Fruit fly (Drosophila melanogaster) whole organism, embryonic: Measurements from ENCODE around the gene PGAP2.
A peak's percentile ranks its signal among the peaks of the same experiment; 100 is the strongest.

Experiments
- ATbp ChIP-seq: fragments of 200-800 bp; sonication (Bioruptor generic); optimal IDR thresholded peaks from 2 replicates; lab custom pipeline; 2017; ENCODE audit warnings: missing biosample characterization, mild to moderate bottlenecking, missing genetic modification characterization, missing genetic modification reagents
- Atf6 ChIP-seq: fragments of 200-800 bp; sonication (Bioruptor generic); IDR thresholded peaks from 2 replicates; pipeline ENCODE4 v1.3.6; 2022; ENCODE audit warnings: missing biosample characterization, missing genetic modification characterization
- B-H2 ChIP-seq: fragments of 200-800 bp; sonication (Bioruptor generic); optimal IDR thresholded peaks from 2 replicates; lab custom pipeline; 2018; ENCODE audit warnings: missing biosample characterization, mild to moderate bottlenecking, missing genetic modification characterization
- Bteb2 ChIP-seq: fragments of 200-800 bp; sonication (Bioruptor generic); optimal IDR thresholded peaks from 2 replicates; lab custom pipeline; 2016; ENCODE audit warnings: missing biosample characterization, missing genetic modification characterization
- CG10274 ChIP-seq: fragments of 200-800 bp; sonication (Bioruptor generic); optimal IDR thresholded peaks from 3 replicates; lab custom pipeline; 2017; ENCODE audit warnings: missing biosample characterization, mild to moderate bottlenecking, missing genetic modification characterization
- CG11247 ChIP-seq: fragments of 200-800 bp; sonication (Bioruptor generic); IDR thresholded peaks from 2 replicates; pipeline ENCODE4 v1.3.6; 2022; ENCODE audit warnings: missing biosample characterization, missing genetic modification characterization
- CG11456 ChIP-seq: fragments of 200-800 bp; sonication (Bioruptor generic); IDR thresholded peaks from 3 replicates; pipeline ENCODE4 v1.3.6; 2022; ENCODE audit warnings: missing biosample characterization, missing genetic modification characterization
- CG12236 ChIP-seq: fragments of 200-800 bp; sonication (Bioruptor generic); optimal IDR thresholded peaks from 2 replicates; lab custom pipeline; 2016; ENCODE audit warnings: missing biosample characterization, missing genetic modification characterization
- CG12299 ChIP-seq: fragments of 200-800 bp; sonication (Bioruptor generic); optimal IDR thresholded peaks from 2 replicates; lab custom pipeline; 2018; ENCODE audit warnings: missing biosample characterization, mild to moderate bottlenecking, missing genetic modification characterization
- CG13287 ChIP-seq: fragments of 200-800 bp; sonication (Bioruptor generic); IDR thresholded peaks from 2 replicates; pipeline ENCODE4 v1.3.6; 2022; ENCODE audit warnings: missing biosample characterization, missing genetic modification characterization; ENCODE audit not compliant: partially characterized antibody
- CG13296 ChIP-seq: fragments of 200-800 bp; sonication (Bioruptor generic); optimal IDR thresholded peaks from 3 replicates; lab custom pipeline; 2018; ENCODE audit warnings: missing biosample characterization, mild to moderate bottlenecking, missing genetic modification characterization
- CG15269 ChIP-seq: fragments of 200-800 bp; sonication (Bioruptor generic); optimal IDR thresholded peaks from 2 replicates; lab custom pipeline; 2018; ENCODE audit warnings: missing biosample characterization, mild to moderate bottlenecking, missing genetic modification characterization, moderate library complexity
- CG15696 ChIP-seq: fragments of 200-800 bp; sonication (Bioruptor generic); optimal IDR thresholded peaks from 2 replicates; lab custom pipeline; 2019; ENCODE audit warnings: missing biosample characterization, mild to moderate bottlenecking, missing genetic modification characterization, moderate library complexity
- CG1602 ChIP-seq: fragments of 200-800 bp; sonication (Bioruptor generic); optimal IDR thresholded peaks from 3 replicates; lab custom pipeline; 2016; ENCODE audit warnings: missing biosample characterization, missing genetic modification characterization
- CG17361 ChIP-seq: fragments of 200-800 bp; sonication (Bioruptor generic); IDR thresholded peaks from 3 replicates; pipeline ENCODE4 v1.3.6; 2022; ENCODE audit warnings: missing biosample characterization, missing genetic modification characterization
- CG17829 ChIP-seq: fragments of 200-800 bp; optimal IDR thresholded peaks from 2 replicates; lab custom pipeline; 2019; ENCODE audit warnings: missing biosample characterization, mild to moderate bottlenecking, missing genetic modification characterization, moderate library complexity
- CG33557 ChIP-seq: fragments of 200-800 bp; sonication (Bioruptor generic); optimal IDR thresholded peaks from 2 replicates; lab custom pipeline; 2019; ENCODE audit warnings: missing biosample characterization, mild to moderate bottlenecking, missing genetic modification characterization, moderate library complexity
- CG6689 ChIP-seq: fragments of 200-800 bp; sonication (Bioruptor generic); IDR thresholded peaks from 2 replicates; pipeline ENCODE4 v1.3.6; 2022; ENCODE audit warnings: missing biosample characterization, missing genetic modification characterization
- CG6791 ChIP-seq: fragments of 200-800 bp; sonication (Bioruptor generic); IDR thresholded peaks from 3 replicates; pipeline ENCODE4 v1.3.6; 2022; ENCODE audit warnings: missing biosample characterization, missing genetic modification characterization; ENCODE audit not compliant: partially characterized antibody
- CG7839 ChIP-seq: fragments of 200-800 bp; sonication (Bioruptor generic); optimal IDR thresholded peaks from 3 replicates; lab custom pipeline; 2018; ENCODE audit warnings: missing biosample characterization, mild to moderate bottlenecking, missing genetic modification characterization, moderate library complexity
- CHES-1-like ChIP-seq: fragments of 200-800 bp; sonication (Bioruptor generic); optimal IDR thresholded peaks from 2 replicates; lab custom pipeline; 2016; ENCODE audit warnings: missing biosample characterization, missing genetic modification characterization
- Camta ChIP-seq: fragments of 200-800 bp; sonication (Bioruptor generic); optimal IDR thresholded peaks from 2 replicates; lab custom pipeline; 2016; ENCODE audit warnings: missing biosample characterization, missing genetic modification characterization
- Dad ChIP-seq: fragments of 200-800 bp; sonication (Bioruptor generic); optimal IDR thresholded peaks from 3 replicates; lab custom pipeline; 2016; ENCODE audit warnings: missing biosample characterization, missing genetic modification characterization
- E2f1 ChIP-seq: fragments of 200-800 bp; sonication (Bioruptor generic); IDR thresholded peaks from 2 replicates; pipeline ENCODE4 v1.3.6; 2022; ENCODE audit warnings: missing biosample characterization, missing genetic modification characterization
- E2f2 ChIP-seq: fragments of 200-800 bp; sonication (Bioruptor generic); IDR thresholded peaks from 2 replicates; pipeline ENCODE4 v1.3.6; 2022; ENCODE audit warnings: missing biosample characterization, missing genetic modification characterization
- HLH4C ChIP-seq: fragments of 200-800 bp; sonication (Bioruptor generic); IDR thresholded peaks from 3 replicates; pipeline ENCODE4 v1.3.6; 2022; ENCODE audit warnings: missing biosample characterization, missing genetic modification characterization; ENCODE audit not compliant: partially characterized antibody
- Hmr ChIP-seq: fragments of 200-800 bp; sonication (Bioruptor generic); optimal IDR thresholded peaks from 3 replicates; lab custom pipeline; 2017; ENCODE audit warnings: mild to moderate bottlenecking, missing biosample characterization, missing genetic modification reagents, missing genetic modification characterization
- Jarid2 ChIP-seq: fragments of 200-800 bp; sonication (Bioruptor generic); optimal IDR thresholded peaks from 3 replicates; lab custom pipeline; 2017; ENCODE audit warnings: mild to moderate bottlenecking, missing biosample characterization, missing genetic modification reagents, missing genetic modification characterization
- MTF-1 ChIP-seq: fragments of 200-800 bp; sonication (Bioruptor generic); optimal IDR thresholded peaks from 2 replicates; lab custom pipeline; 2018; ENCODE audit warnings: missing biosample characterization, mild to moderate bottlenecking, missing genetic modification characterization, borderline replicate concordance
- ab ChIP-seq: fragments of 200-800 bp; sonication (Bioruptor generic); optimal IDR thresholded peaks from 2 replicates; lab custom pipeline; 2016; ENCODE audit warnings: missing biosample characterization, missing genetic modification characterization
- al ChIP-seq: fragments of 200-800 bp; sonication (Bioruptor generic); IDR thresholded peaks from 2 replicates; pipeline ENCODE4 v1.3.6; 2022; ENCODE audit warnings: missing biosample characterization, missing genetic modification characterization
- cas ChIP-seq: fragments of 200-800 bp; sonication (Bioruptor generic); IDR thresholded peaks from 2 replicates; pipeline ENCODE4 v1.3.6; 2022; ENCODE audit warnings: missing biosample characterization, missing genetic modification characterization
- en ChIP-seq: fragments of 200-800 bp; sonication (Bioruptor generic); optimal IDR thresholded peaks from 2 replicates; lab custom pipeline; 2016; ENCODE audit warnings: missing biosample characterization, missing genetic modification characterization
- fd96Cb ChIP-seq: fragments of 200-800 bp; sonication (Bioruptor generic); optimal IDR thresholded peaks from 2 replicates; lab custom pipeline; 2018; ENCODE audit warnings: missing biosample characterization, mild to moderate bottlenecking, missing genetic modification characterization, moderate library complexity
- gro ChIP-seq: fragments of 200-800 bp; sonication (Bioruptor generic); optimal IDR thresholded peaks from 2 replicates; lab custom pipeline; 2016; ENCODE audit warnings: missing biosample characterization, missing genetic modification characterization
- ham ChIP-seq: fragments of 200-800 bp; sonication (Bioruptor generic); IDR thresholded peaks from 2 replicates; pipeline ENCODE4 v1.3.6; 2022; ENCODE audit warnings: missing biosample characterization, missing genetic modification characterization
- kay ChIP-seq: fragments of 200-800 bp; sonication (Bioruptor generic); optimal IDR thresholded peaks from 2 replicates; lab custom pipeline; 2016; ENCODE audit warnings: missing biosample characterization, missing genetic modification characterization
- knrl ChIP-seq: fragments of 200-800 bp; sonication (Bioruptor generic); IDR thresholded peaks from 3 replicates; pipeline ENCODE4 v1.3.6; 2022; ENCODE audit warnings: missing biosample characterization, missing genetic modification characterization; ENCODE audit not compliant: partially characterized antibody
- lab ChIP-seq: fragments of 200-800 bp; sonication (Bioruptor generic); optimal IDR thresholded peaks from 3 replicates; lab custom pipeline; 2017; ENCODE audit warnings: missing biosample characterization, missing genetic modification characterization, mild to moderate bottlenecking, moderate library complexity, missing genetic modification reagents
- onecut ChIP-seq: fragments of 200-800 bp; sonication (Bioruptor generic); IDR thresholded peaks from 2 replicates; pipeline ENCODE4 v1.3.6; 2022; ENCODE audit warnings: missing biosample characterization, missing genetic modification characterization
- otp ChIP-seq: fragments of 200-800 bp; sonication (Bioruptor generic); IDR thresholded peaks from 3 replicates; pipeline ENCODE4, ENCODE4 v1.3.6; 2022; ENCODE audit warnings: missing biosample characterization, missing genetic modification characterization
- pnt ChIP-seq: fragments of 200-800 bp; sonication (Bioruptor generic); optimal IDR thresholded peaks from 3 replicates; lab custom pipeline; 2016; ENCODE audit warnings: missing biosample characterization, missing genetic modification characterization
- sens ChIP-seq: fragments of 200-800 bp; sonication (Bioruptor generic); peaks from one replicate; lab custom pipeline; 2016; ENCODE audit warnings: missing biosample characterization, missing genetic modification characterization
- sima ChIP-seq: fragments of 200-800 bp; sonication (Bioruptor generic); optimal IDR thresholded peaks from 2 replicates; lab custom pipeline; 2016; ENCODE audit warnings: missing biosample characterization, missing genetic modification characterization
- sr ChIP-seq: fragments of 200-800 bp; sonication (Bioruptor generic); IDR thresholded peaks from 3 replicates; pipeline ENCODE4 v1.3.6; 2022; ENCODE audit warnings: missing biosample characterization, missing genetic modification characterization
- stc ChIP-seq: fragments of 200-800 bp; sonication (Bioruptor generic); IDR thresholded peaks from 2 replicates; pipeline ENCODE4 v1.3.6; 2022; ENCODE audit warnings: missing biosample characterization, missing genetic modification characterization
- stwl ChIP-seq: fragments of 200-800 bp; sonication (Bioruptor generic); optimal IDR thresholded peaks from 3 replicates; lab custom pipeline; 2018; ENCODE audit warnings: missing biosample characterization, mild to moderate bottlenecking, missing genetic modification characterization, moderate library complexity
- tgo ChIP-seq: fragments of 200-800 bp; sonication (Bioruptor generic); IDR thresholded peaks from 3 replicates; pipeline ENCODE4 v1.3.6; 2022; ENCODE audit warnings: missing biosample characterization, missing genetic modification characterization
- wek ChIP-seq: fragments of 200-800 bp; sonication (Bioruptor generic); optimal IDR thresholded peaks from 3 replicates; lab custom pipeline; 2018; ENCODE audit warnings: missing biosample characterization, mild to moderate bottlenecking, missing genetic modification characterization, moderate library complexity
- zfh1 ChIP-seq: fragments of 200-800 bp; sonication (Bioruptor generic); IDR thresholded peaks from 3 replicates; pipeline ENCODE4 v1.3.6; 2022; ENCODE audit warnings: missing biosample characterization, missing genetic modification characterization

PGAP2 gene

DNA sequence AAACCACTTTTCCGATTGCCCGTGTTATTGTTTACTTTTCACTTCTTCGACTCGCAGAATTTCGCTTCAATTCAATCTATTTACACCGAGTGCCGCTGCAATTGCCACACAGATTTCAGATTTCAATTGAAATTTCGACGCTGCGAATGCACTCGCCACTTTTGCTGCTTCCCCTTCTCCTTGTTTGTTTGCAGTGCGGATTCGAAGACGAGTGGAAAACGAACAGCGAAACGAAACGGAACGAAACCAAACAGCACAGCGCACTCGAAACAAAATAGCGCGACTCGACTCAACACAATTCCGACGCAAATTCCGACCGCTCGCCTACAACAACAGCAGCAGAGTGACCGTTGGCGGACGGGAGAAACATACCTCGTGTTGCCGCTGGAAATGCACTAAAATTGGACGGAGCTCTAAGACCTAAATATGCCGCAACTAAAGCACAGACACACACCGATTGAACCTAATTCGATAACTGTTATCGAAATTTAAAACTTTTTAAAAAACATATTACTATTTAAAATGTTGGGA, 31.5 kb upstream of the PGAP2 start, which contains the start of gene drongo (continued):
- TF ChIP-seq HLH4C (GFP tag; lab: Robert Waterston, UW) (peak; percentile 43), B-H2 (GFP tag; lab: Kevin White, UChicago) (peak; percentile 57), tgo (GFP tag; lab: Robert Waterston, UW) (no peak), CG12299 (tag; lab: Kevin White, UChicago) (peak; percentile 52), wek (peak; percentile 41), CG11247 (peak; percentile 33; the same call in 1 of the 2 replicates), Jarid2 (peak; percentile 97), Camta (no peak), E2f2 (GFP tag; lab: Robert Waterston, UW) (peak; percentile 97), Atf6 (peak; percentile 34; the same call in 1 of the 2 replicates), CG15269 (tag; lab: Kevin White, UChicago) (peak; percentile 24), gro (GFP tag; lab: Kevin White, UChicago) (peak; percentile 85), E2f1 (GFP tag; lab: Robert Waterston, UW) (no peak), ATbp (GFP tag; lab: Kevin White, UChicago) (peak; percentile 34), CG17361 (no peak), otp (GFP tag; lab: Robert Waterston, UW) (0 out of 3 replicates have a peak, but pooled peaks have one; percentile 44), knrl (GFP tag; lab: Robert Waterston, UW) (peak; percentile 32; the same call in 1 of the 3 replicates), al (GFP tag; lab: Robert Waterston, UW) (0 out of 2 replicates have a peak, but pooled peaks have one; percentile 17), CHES-1-like (GFP tag; lab: Kevin White, UChicago) (peak; percentile 67), kay (GFP tag; lab: Kevin White, UChicago) (peak; percentile 14), CG13296 (GFP tag; lab: Kevin White, UChicago) (peak; percentile 48), en (GFP tag; lab: Kevin White, UChicago) (no peak), stc (GFP tag; lab: Robert Waterston, UW) (no peak; the same call in 1 of the 2 replicates), CG6689 (no peak), CG1602 (GFP tag; lab: Kevin White, UChicago) (no peak), CG7839 (tag; lab: Kevin White, UChicago) (peak; percentile 11), zfh1 (GFP tag; lab: Robert Waterston, UW) (0 out of 3 replicates have a peak, but pooled peaks have one; percentile 43), sima (GFP tag; lab: Kevin White, UChicago) (no peak), onecut (GFP tag; lab: Robert Waterston, UW) (peak; percentile 50), pnt (GFP tag; lab: Kevin White, UChicago) (no peak), CG13287 (GFP tag; lab: Robert Waterston, UW) (peak; percentile 53; the same call in 1 of the 2 replicates), Hmr (peak; percentile 81), sr (GFP tag; lab: Robert Waterston, UW) (no peak; the same call in 2 of the 3 replicates), stwl (tag; lab: Kevin White, UChicago) (peak; percentile 43), ham (no peak), sens (peak; percentile 86), Dad (GFP tag; lab: Kevin White, UChicago) (peak; percentile 38), Bteb2 (no peak), CG6791 (GFP tag; lab: Robert Waterston, UW) (peak; percentile 68), CG33557 (GFP tag; lab: Kevin White, UChicago) (peak; percentile 33), lab (GFP tag; lab: Kevin White, UChicago) (peak; percentile 71), CG12236 (GFP tag; lab: Kevin White, UChicago) (no peak), ab (GFP tag; lab: Kevin White, UChicago) (no peak), CG15696 (tag; lab: Kevin White, UChicago) (no peak), CG10274 (no peak), MTF-1 (GFP tag; lab: Kevin White, UChicago) (no peak), fd96Cb (tag; lab: Kevin White, UChicago) (no peak), cas (GFP tag; lab: Robert Waterston, UW) (no peak), CG11456 (GFP tag; lab: Robert Waterston, UW) (0 out of 3 replicates have a peak, but pooled peaks have one; percentile 50), CG17829 (peak; percentile 58)
